Fruit fly (Drosophila melanogaster) whole organism, embryonic: ENCODE data around the gene mRpL28.
A peak's percentile ranks its signal among the peaks of the same experiment; 100 is the strongest.

Experiments used
- Asciz ChIP-seq: fragments of 200-800 bp; sonication (Bioruptor generic); optimal IDR thresholded peaks from 2 replicates; lab custom pipeline; 2017; ENCODE audit warnings: missing biosample characterization, mild to moderate bottlenecking, missing genetic modification characterization, missing genetic modification reagents
- Atf6 ChIP-seq: fragments of 200-800 bp; sonication (Bioruptor generic); IDR thresholded peaks from 2 replicates; pipeline ENCODE4 v1.3.6; 2022; ENCODE audit warnings: missing biosample characterization, missing genetic modification characterization
- CG10147 ChIP-seq: fragments of 200-800 bp; sonication (Bioruptor generic); optimal IDR thresholded peaks from 2 replicates; lab custom pipeline; 2019; ENCODE audit warnings: missing biosample characterization, mild to moderate bottlenecking, missing genetic modification characterization, moderate library complexity
- CG10321 ChIP-seq: fragments of 200-800 bp; sonication (Bioruptor generic); IDR thresholded peaks from 2 replicates; pipeline ENCODE4 v1.3.6; 2022; ENCODE audit warnings: missing biosample characterization, missing genetic modification characterization
- CG15479 ChIP-seq: fragments of 200-800 bp; sonication (Bioruptor generic); optimal IDR thresholded peaks from 3 replicates; lab custom pipeline; 2019; ENCODE audit warnings: missing biosample characterization, mild to moderate bottlenecking, missing genetic modification characterization, moderate library complexity
- CG17328 ChIP-seq: fragments of 200-800 bp; sonication (Bioruptor generic); IDR thresholded peaks from 2 replicates; pipeline ENCODE4 v1.3.6; 2022; ENCODE audit warnings: missing biosample characterization, missing genetic modification characterization
- CG1832 ChIP-seq: fragments of 200-800 bp; sonication (Bioruptor generic); optimal IDR thresholded peaks from 2 replicates; lab custom pipeline; 2017; ENCODE audit warnings: missing biosample characterization, mild to moderate bottlenecking, missing genetic modification characterization, inconsistent platforms
- CG18764 ChIP-seq: fragments of 200-800 bp; sonication (Bioruptor generic); optimal IDR thresholded peaks from 3 replicates; lab custom pipeline; 2016; ENCODE audit warnings: missing biosample characterization, missing genetic modification characterization
- CG30431 ChIP-seq: fragments of 200-800 bp; sonication (Bioruptor generic); optimal IDR thresholded peaks from 2 replicates; lab custom pipeline; 2017; ENCODE audit warnings: missing biosample characterization, missing genetic modification characterization
- CG31224 ChIP-seq: fragments of 200-800 bp; sonication (Bioruptor generic); IDR thresholded peaks from 2 replicates; pipeline ENCODE4 v1.3.6; 2022; ENCODE audit warnings: missing biosample characterization, missing genetic modification characterization
- CG31388 ChIP-seq: fragments of 200-800 bp; sonication (Bioruptor generic); optimal IDR thresholded peaks from 2 replicates; lab custom pipeline; 2016; ENCODE audit warnings: missing biosample characterization, missing genetic modification characterization
- CG34376 ChIP-seq: fragments of 200-800 bp; sonication (Bioruptor generic); optimal IDR thresholded peaks from 2 replicates; lab custom pipeline; 2018; ENCODE audit warnings: missing biosample characterization, mild to moderate bottlenecking, missing genetic modification characterization
- CG3726 ChIP-seq: fragments of 200-800 bp; sonication (Bioruptor generic); IDR thresholded peaks from 3 replicates; pipeline ENCODE4, ENCODE4 v1.3.6; 2022; ENCODE audit warnings: missing biosample characterization, missing genetic modification characterization
- CG4282 ChIP-seq: fragments of 200-800 bp; sonication (Bioruptor generic); optimal IDR thresholded peaks from 2 replicates; lab custom pipeline; 2016; ENCODE audit warnings: missing biosample characterization, missing genetic modification characterization
- CG8478 ChIP-seq: fragments of >200 bp; optimal IDR thresholded peaks from 2 replicates; lab custom pipeline; 2018
- CkIIα-i1 ChIP-seq: fragments of 200-800 bp; sonication (Bioruptor generic); IDR thresholded peaks from 2 replicates; pipeline ENCODE4 v1.3.6; 2022; ENCODE audit warnings: missing biosample characterization, missing genetic modification characterization
- CrebB ChIP-seq: fragments of 200-800 bp; sonication (Bioruptor generic); optimal IDR thresholded peaks from 3 replicates; lab custom pipeline; 2018; ENCODE audit warnings: missing biosample characterization, mild to moderate bottlenecking, missing genetic modification characterization
- Fer2 ChIP-seq: fragments of 200-800 bp; sonication (Bioruptor generic); optimal IDR thresholded peaks from 2 replicates; lab custom pipeline; 2018; ENCODE audit warnings: missing biosample characterization, mild to moderate bottlenecking, missing genetic modification characterization, moderate library complexity
- Fer3 ChIP-seq: fragments of 200-800 bp; sonication (Bioruptor generic); optimal IDR thresholded peaks from 2 replicates; lab custom pipeline; 2018; ENCODE audit warnings: missing biosample characterization, mild to moderate bottlenecking, missing genetic modification characterization, moderate library complexity
- H15 ChIP-seq: fragments of 200-800 bp; sonication (Bioruptor generic); IDR thresholded peaks from 3 replicates; pipeline ENCODE4 v1.3.6; 2022; ENCODE audit warnings: missing biosample characterization, missing genetic modification characterization
- Hmr ChIP-seq: fragments of 200-800 bp; sonication (Bioruptor generic); optimal IDR thresholded peaks from 3 replicates; lab custom pipeline; 2017; ENCODE audit warnings: mild to moderate bottlenecking, missing biosample characterization, missing genetic modification reagents, missing genetic modification characterization
- Hmx ChIP-seq: fragments of 200-800 bp; sonication (Bioruptor generic); optimal IDR thresholded peaks from 2 replicates; lab custom pipeline; 2016; ENCODE audit warnings: missing biosample characterization, missing genetic modification characterization
- MBD-R2 ChIP-seq: fragments of 200-800 bp; sonication (Bioruptor generic); IDR thresholded peaks from 2 replicates; pipeline ENCODE4 v1.3.6; 2022; ENCODE audit warnings: missing biosample characterization, missing genetic modification characterization
- Nf-YA ChIP-seq: fragments of 200-800 bp; sonication (Bioruptor generic); IDR thresholded peaks from 2 replicates; pipeline ENCODE4 v1.3.6; 2022; ENCODE audit warnings: missing biosample characterization, missing genetic modification characterization
- PHDP ChIP-seq: fragments of 200-800 bp; sonication (Bioruptor generic); optimal IDR thresholded peaks from 3 replicates; lab custom pipeline; 2018; ENCODE audit warnings: missing biosample characterization, mild to moderate bottlenecking, missing genetic modification characterization, moderate library complexity
- Sin3A ChIP-seq: fragments of >200 bp; optimal IDR thresholded peaks from 2 replicates; lab custom pipeline; 2018
- Sox100B ChIP-seq: fragments of 200-800 bp; sonication (Bioruptor generic); optimal IDR thresholded peaks from 3 replicates; lab custom pipeline; 2018; ENCODE audit warnings: missing biosample characterization, mild to moderate bottlenecking, missing genetic modification characterization
- Sry-β ChIP-seq: fragments of 200-800 bp; sonication (Bioruptor generic); optimal IDR thresholded peaks from 2 replicates; lab custom pipeline; 2018; ENCODE audit warnings: missing biosample characterization, mild to moderate bottlenecking, missing genetic modification characterization, moderate library complexity
- Ssrp ChIP-seq: fragments of 200-800 bp; sonication (Bioruptor generic); optimal IDR thresholded peaks from 2 replicates; lab custom pipeline; 2018; ENCODE audit warnings: missing biosample characterization, mild to moderate bottlenecking, missing genetic modification characterization, moderate library complexity
- Xrp1 ChIP-seq: fragments of 200-800 bp; sonication (Bioruptor generic); IDR thresholded peaks from 2 replicates; pipeline ENCODE4 v1.3.6; 2022; ENCODE audit warnings: missing biosample characterization, missing genetic modification characterization
- ac ChIP-seq: fragments of 200-800 bp; sonication (Bioruptor generic); optimal IDR thresholded peaks from 3 replicates; lab custom pipeline; 2017; ENCODE audit warnings: missing biosample characterization, mild to moderate bottlenecking, missing genetic modification characterization
- bsh ChIP-seq, 2 experiments: fragments of 200-800 bp; sonication (Bioruptor generic); optimal IDR thresholded peaks; 2 replicates each; lab custom pipeline; 2017 to 2018; ENCODE audit warnings: mild to moderate bottlenecking in 2 of 2, missing biosample characterization in 2 of 2, missing genetic modification characterization in 2 of 2, moderate library complexity in 1 of 2
- danr ChIP-seq: fragments of 200-800 bp; sonication (Bioruptor generic); IDR thresholded peaks from 2 replicates; pipeline ENCODE4 v1.3.6; 2022; ENCODE audit warnings: missing biosample characterization, missing genetic modification characterization
- dmrt11E ChIP-seq: fragments of 200-800 bp; sonication (Bioruptor generic); optimal IDR thresholded peaks from 3 replicates; lab custom pipeline; 2018; ENCODE audit warnings: missing biosample characterization, mild to moderate bottlenecking, missing genetic modification characterization, moderate library complexity
- ewg ChIP-seq: fragments of 200-800 bp; sonication (Bioruptor generic); optimal IDR thresholded peaks from 3 replicates; lab custom pipeline; 2017; ENCODE audit warnings: mild to moderate bottlenecking, missing biosample characterization, missing genetic modification reagents, missing genetic modification characterization
- grn ChIP-seq: fragments of 200-800 bp; sonication (Bioruptor generic); optimal IDR thresholded peaks from 3 replicates; lab custom pipeline; 2017; ENCODE audit warnings: missing biosample characterization, missing genetic modification characterization
- gt ChIP-seq: fragments of 200-800 bp; sonication (Bioruptor generic); IDR thresholded peaks from 2 replicates; pipeline ENCODE4 v1.3.6; 2022; ENCODE audit warnings: missing biosample characterization, missing genetic modification characterization
- hbn ChIP-seq: fragments of 200-800 bp; sonication (Bioruptor generic); IDR thresholded peaks from 2 replicates; pipeline ENCODE4 v1.3.6; 2022; ENCODE audit warnings: missing biosample characterization, missing genetic modification characterization; ENCODE audit not compliant: partially characterized antibody
- jigr1 ChIP-seq: fragments of 200-800 bp; sonication (Bioruptor generic); IDR thresholded peaks from 3 replicates; pipeline ENCODE4 v1.3.6; 2022; ENCODE audit warnings: missing biosample characterization, missing genetic modification characterization
- lab ChIP-seq: fragments of 200-800 bp; sonication (Bioruptor generic); optimal IDR thresholded peaks from 3 replicates; lab custom pipeline; 2017; ENCODE audit warnings: missing biosample characterization, missing genetic modification characterization, mild to moderate bottlenecking, moderate library complexity, missing genetic modification reagents
- lmd ChIP-seq: fragments of 200-800 bp; sonication (Bioruptor generic); IDR thresholded peaks from 2 replicates; pipeline ENCODE4 v1.3.6; 2022; ENCODE audit warnings: missing biosample characterization, missing genetic modification characterization
- nerfin-1 ChIP-seq: fragments of 200-800 bp; sonication (Bioruptor generic); optimal IDR thresholded peaks from 3 replicates; lab custom pipeline; 2019; ENCODE audit warnings: missing biosample characterization, mild to moderate bottlenecking, missing genetic modification characterization, moderate library complexity
- nom ChIP-seq: fragments of 200-800 bp; sonication (Bioruptor generic); optimal IDR thresholded peaks from 2 replicates; lab custom pipeline; 2017; ENCODE audit warnings: missing biosample characterization, missing genetic modification characterization, mild to moderate bottlenecking, moderate library complexity, missing genetic modification reagents
- pho ChIP-seq: fragments of 200-800 bp; sonication (Bioruptor generic); optimal IDR thresholded peaks from 2 replicates; lab custom pipeline; 2016; ENCODE audit warnings: missing biosample characterization, missing genetic modification characterization
- psq ChIP-seq: fragments of 200-800 bp; sonication (Bioruptor generic); optimal IDR thresholded peaks from 2 replicates; lab custom pipeline; 2017; ENCODE audit warnings: missing biosample characterization, missing genetic modification characterization
- repo ChIP-seq: fragments of 200-800 bp; sonication (Bioruptor generic); optimal IDR thresholded peaks from 2 replicates; lab custom pipeline; 2016; ENCODE audit warnings: missing biosample characterization, missing genetic modification characterization
- ro ChIP-seq: fragments of 200-800 bp; sonication (Bioruptor generic); IDR thresholded peaks from 2 replicates; pipeline ENCODE4 v1.3.6; 2022; ENCODE audit warnings: missing biosample characterization, missing genetic modification characterization
- ssp ChIP-seq: fragments of 200-800 bp; sonication (Bioruptor generic); IDR thresholded peaks from 2 replicates; pipeline ENCODE4 v1.3.6; 2022; ENCODE audit warnings: missing biosample characterization, missing genetic modification characterization
- toy ChIP-seq: fragments of 200-800 bp; sonication (Bioruptor generic); IDR thresholded peaks from 2 replicates; pipeline ENCODE4 v1.3.6; 2022; ENCODE audit warnings: missing biosample characterization, missing genetic modification characterization
- unc-4 ChIP-seq: fragments of 200-800 bp; sonication (Bioruptor generic); IDR thresholded peaks from 2 replicates; pipeline ENCODE4 v1.3.6; 2022; ENCODE audit warnings: missing biosample characterization, missing genetic modification characterization; ENCODE audit not compliant: partially characterized antibody
- wor ChIP-seq: fragments of 200-800 bp; sonication (Bioruptor generic); IDR thresholded peaks from 2 replicates; pipeline ENCODE4 v1.3.6; 2022; ENCODE audit warnings: missing biosample characterization, missing genetic modification characterization

The mRpL28 gene

dm6 chr2L:4945300-4945699 lies 28.5 kb upstream of the mRpL28 start, which contains the start of the genes mRpL24 and betaggt-I (continued):
- peak; percentile 95 for TF ChIP-seq nerfin-1 (tag; lab: Kevin White, UChicago)
- peak; percentile 96 for TF ChIP-seq dmrt11E (tag; lab: Kevin White, UChicago)
- peak; percentile 98 for TF ChIP-seq Fer3 (tag; lab: Kevin White, UChicago)
- peak; percentile 95 for TF ChIP-seq lmd (GFP tag; lab: Robert Waterston, UW)
- peak; percentile 88 for TF ChIP-seq nom
- TF ChIP-seq repo (GFP tag; lab: Kevin White, UChicago) = peak; percentile 12
- TF ChIP-seq Hmx = peak; percentile 80
- TF ChIP-seq hbn (GFP tag; lab: Robert Waterston, UW) = no peak
- peak; percentile 85 for TF ChIP-seq psq (GFP tag; lab: Kevin White, UChicago)
- TF ChIP-seq gt (GFP tag; lab: Robert Waterston, UW) = peak; percentile 90
- peak; percentile 90 for TF ChIP-seq danr (GFP tag; lab: Robert Waterston, UW)
- TF ChIP-seq CG8478 (lab: Kevin White, UChicago) = no peak
- TF ChIP-seq grn (GFP tag; lab: Kevin White, UChicago) = peak; percentile 56
- TF ChIP-seq CrebB = peak; percentile 92
- TF ChIP-seq CG1832 (GFP tag; lab: Kevin White, UChicago) = no peak
- peak; percentile 76 for TF ChIP-seq ro (GFP tag; lab: Robert Waterston, UW)
- TF ChIP-seq Ssrp = peak; percentile 97
- TF ChIP-seq jigr1 (GFP tag; lab: Robert Waterston, UW) = peak; percentile 67; the same call in 2 of the 3 replicates
- TF ChIP-seq Fer2 (tag; lab: Kevin White, UChicago) = peak; percentile 96
- TF ChIP-seq CG31224 (GFP tag; lab: Robert Waterston, UW) = peak; percentile 93
- TF ChIP-seq CG17328 (GFP tag; lab: Robert Waterston, UW) = peak; percentile 98
- TF ChIP-seq CG15479 (GFP tag; lab: Kevin White, UChicago) = no peak
- TF ChIP-seq Nf-YA (GFP tag; lab: Robert Waterston, UW) = peak; percentile 90
- peak; percentile 93 for TF ChIP-seq wor (GFP tag; lab: Robert Waterston, UW)
- TF ChIP-seq CG18764 (GFP tag; lab: Kevin White, UChicago) = peak; percentile 93
- peak; percentile 43 for TF ChIP-seq Sry-β (GFP tag; lab: Kevin White, UChicago)
- TF ChIP-seq pho (GFP tag; lab: Kevin White, UChicago) = peak; percentile 89
- peak; percentile 96 for TF ChIP-seq CG10147 (GFP tag; lab: Kevin White, UChicago)
- TF ChIP-seq CG31388 (GFP tag; lab: Kevin White, UChicago) = peak; percentile 91
- peak; percentile 96 for TF ChIP-seq Atf6
- peak; percentile 64; the same call in 1 of the 2 replicates for TF ChIP-seq CkIIα-i1
- TF ChIP-seq toy = peak; percentile 88
- TF ChIP-seq CG3726 (GFP tag; lab: Robert Waterston, UW) = peak; percentile 88
- peak; percentile 97 for TF ChIP-seq lab (GFP tag; lab: Kevin White, UChicago)
- peak in 1 of 2 experiments; percentile 98 for TF ChIP-seq bsh (GFP tag; optimal IDR thresholded peaks at IDR 0.05; lab: Kevin White, UChicago)
- TF ChIP-seq unc-4 (GFP tag; lab: Robert Waterston, UW) = no peak
- TF ChIP-seq CG10321 (GFP tag; lab: Robert Waterston, UW) = peak; percentile 81
- TF ChIP-seq CG30431 = peak; percentile 87
- TF ChIP-seq Sin3A (lab: Kevin White, UChicago) = peak; percentile 1
- peak; percentile 88 for TF ChIP-seq ssp
- peak; percentile 93 for TF ChIP-seq Sox100B (GFP tag; lab: Kevin White, UChicago)
- TF ChIP-seq ewg (GFP tag; lab: Kevin White, UChicago) = peak; percentile 91
- TF ChIP-seq CG34376 = peak; percentile 91
- TF ChIP-seq ac (GFP tag; lab: Kevin White, UChicago) = peak; percentile 23
- TF ChIP-seq Xrp1 = peak; percentile 99
- peak; percentile 90 for TF ChIP-seq Asciz
- no peak for TF ChIP-seq CG4282
- TF ChIP-seq Hmr (GFP tag; lab: Kevin White, UChicago) = peak; percentile 97
- TF ChIP-seq PHDP (tag; lab: Kevin White, UChicago) = peak; percentile 98
- peak; percentile 99 for TF ChIP-seq MBD-R2
- TF ChIP-seq H15 (GFP tag; lab: Robert Waterston, UW) = peak; percentile 96
